Worm (Caenorhabditis elegans): Measurements from ENCODE around the gene htp-2.

DNA sequence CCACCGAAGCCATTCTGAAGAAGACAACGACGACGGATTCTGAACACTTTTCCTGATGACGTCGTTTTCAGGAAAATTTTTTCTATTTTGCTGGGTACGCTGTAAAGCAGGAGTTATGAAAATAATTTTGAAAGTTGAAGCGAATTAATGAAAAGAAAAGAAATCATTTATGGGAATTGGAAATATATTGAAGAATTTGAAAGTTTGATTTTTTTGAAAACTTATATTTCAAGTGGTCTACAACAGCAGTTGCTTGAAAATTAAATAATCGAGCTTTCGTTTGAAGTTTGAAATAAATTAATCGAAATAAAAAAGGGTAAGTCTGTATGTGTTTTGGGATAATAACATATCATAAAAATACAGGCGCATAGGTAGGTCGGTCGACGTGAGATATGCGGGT lies 35.4 kb upstream of the htp-2 start, which contains the start of gene shl-1:
- TF ChIP-seq ref-1 (GFP tag; conservative IDR thresholded peaks at IDR 0.05) (no peak), klf-2 (GFP tag; conservative IDR thresholded peaks at IDR 0.05) (no peak)
